Fruit fly (Drosophila melanogaster) whole organism, embryonic: ENCODE measurements around the gene CG18281.

ENCODE experiments used
- Asciz ChIP-seq: fragments of 200-800 bp; sonication (Bioruptor generic); optimal IDR thresholded peaks from 2 replicates; lab custom pipeline; 2017; ENCODE audit warnings: missing biosample characterization, mild to moderate bottlenecking, missing genetic modification characterization, missing genetic modification reagents
- Awh ChIP-seq: fragments of 200-800 bp; sonication (Bioruptor generic); IDR thresholded peaks from 2 replicates; pipeline ENCODE4, ENCODE4 v1.3.6; 2022; ENCODE audit warnings: missing biosample characterization, missing genetic modification characterization
- CG10274 ChIP-seq: fragments of 200-800 bp; sonication (Bioruptor generic); optimal IDR thresholded peaks from 3 replicates; lab custom pipeline; 2017; ENCODE audit warnings: missing biosample characterization, mild to moderate bottlenecking, missing genetic modification characterization
- CG10462 ChIP-seq: fragments of 200-800 bp; sonication (Bioruptor generic); optimal IDR thresholded peaks from 2 replicates; lab custom pipeline; 2016; ENCODE audit warnings: missing biosample characterization, missing genetic modification characterization
- CG11093 ChIP-seq: fragments of 200-800 bp; sonication (Bioruptor generic); IDR thresholded peaks from 3 replicates; pipeline ENCODE4 v1.3.6; 2022; ENCODE audit warnings: missing biosample characterization, missing genetic modification characterization
- CG17829 ChIP-seq: fragments of 200-800 bp; optimal IDR thresholded peaks from 2 replicates; lab custom pipeline; 2019; ENCODE audit warnings: missing biosample characterization, mild to moderate bottlenecking, missing genetic modification characterization, moderate library complexity
- CG2199 ChIP-seq: fragments of 200-800 bp; sonication (Bioruptor generic); IDR thresholded peaks from 3 replicates; pipeline ENCODE4 v1.3.6; 2022; ENCODE audit warnings: missing biosample characterization, missing genetic modification characterization
- CG2875 ChIP-seq: fragments of 200-800 bp; sonication (Bioruptor generic); optimal IDR thresholded peaks from 2 replicates; lab custom pipeline; 2017; ENCODE audit warnings: missing biosample characterization, mild to moderate bottlenecking, missing genetic modification characterization, missing genetic modification reagents
- CG3281 ChIP-seq: fragments of 200-800 bp; sonication (Bioruptor generic); optimal IDR thresholded peaks from 3 replicates; lab custom pipeline; 2017; ENCODE audit warnings: missing biosample characterization, mild to moderate bottlenecking, missing genetic modification characterization
- CG4282 ChIP-seq: fragments of 200-800 bp; sonication (Bioruptor generic); optimal IDR thresholded peaks from 2 replicates; lab custom pipeline; 2016; ENCODE audit warnings: missing biosample characterization, missing genetic modification characterization
- CG6175 ChIP-seq: fragments of 200-800 bp; sonication (Bioruptor generic); IDR thresholded peaks from 3 replicates; pipeline ENCODE4 v1.3.6; 2022; ENCODE audit warnings: missing biosample characterization, missing genetic modification characterization
- CG7357 ChIP-seq: fragments of 200-800 bp; sonication (Bioruptor generic); IDR thresholded peaks from 3 replicates; pipeline ENCODE4 v1.3.6; 2022; ENCODE audit warnings: missing biosample characterization, missing genetic modification characterization
- CG7786 ChIP-seq: fragments of 200-800 bp; sonication (Bioruptor generic); optimal IDR thresholded peaks from 2 replicates; lab custom pipeline; 2016; ENCODE audit warnings: missing biosample characterization, missing genetic modification characterization
- CG9817 ChIP-seq: fragments of 200-800 bp; sonication (Bioruptor generic); optimal IDR thresholded peaks from 2 replicates; lab custom pipeline; 2018; ENCODE audit warnings: missing biosample characterization, mild to moderate bottlenecking, missing genetic modification characterization, moderate library complexity
- CG9876 ChIP-seq: fragments of 200-800 bp; sonication (Bioruptor generic); optimal IDR thresholded peaks from 2 replicates; lab custom pipeline; 2016; ENCODE audit warnings: missing biosample characterization, missing genetic modification characterization
- CHES-1-like ChIP-seq: fragments of 200-800 bp; sonication (Bioruptor generic); optimal IDR thresholded peaks from 2 replicates; lab custom pipeline; 2016; ENCODE audit warnings: missing biosample characterization, missing genetic modification characterization
- Chrac-16 ChIP-seq: fragments of 200-800 bp; sonication (Bioruptor generic); optimal IDR thresholded peaks from 3 replicates; lab custom pipeline; 2016; ENCODE audit warnings: missing biosample characterization, missing genetic modification characterization
- D ChIP-seq, 2 experiments: fragments of 200-800 bp in 1 of 2; fragments of >200 bp in 1 of 2; sonication (Bioruptor generic) in 1 of 2; optimal IDR thresholded peaks; 2 replicates in 1 of 2; 3 replicates in 1 of 2; lab custom pipeline; 2017; ENCODE audit warnings: mild to moderate bottlenecking in 1 of 2, missing biosample characterization in 1 of 2, missing genetic modification characterization in 1 of 2, missing genetic modification reagents in 1 of 2
- Dref ChIP-seq: fragments of 200-800 bp; sonication (Bioruptor generic); IDR thresholded peaks from 2 replicates; pipeline ENCODE4 v1.3.6; 2022; ENCODE audit warnings: missing biosample characterization, missing genetic modification characterization
- E2f1 ChIP-seq: fragments of 200-800 bp; sonication (Bioruptor generic); IDR thresholded peaks from 2 replicates; pipeline ENCODE4 v1.3.6; 2022; ENCODE audit warnings: missing biosample characterization, missing genetic modification characterization
- Fer2 ChIP-seq: fragments of 200-800 bp; sonication (Bioruptor generic); optimal IDR thresholded peaks from 2 replicates; lab custom pipeline; 2018; ENCODE audit warnings: missing biosample characterization, mild to moderate bottlenecking, missing genetic modification characterization, moderate library complexity
- Hmx ChIP-seq: fragments of 200-800 bp; sonication (Bioruptor generic); optimal IDR thresholded peaks from 2 replicates; lab custom pipeline; 2016; ENCODE audit warnings: missing biosample characterization, missing genetic modification characterization
- Hr3 ChIP-seq: fragments of 200-800 bp; sonication (Bioruptor generic); optimal IDR thresholded peaks from 3 replicates; lab custom pipeline; 2016; ENCODE audit warnings: missing biosample characterization, missing genetic modification characterization
- Hr78 ChIP-seq, 2 experiments: fragments of 200-800 bp in 1 of 2; fragments of >200 bp in 1 of 2; sonication (Bioruptor generic) in 1 of 2; optimal IDR thresholded peaks; 2 replicates each; lab custom pipeline; 2017 to 2019; ENCODE audit warnings: missing biosample characterization in 2 of 2, missing genetic modification characterization in 2 of 2, mild to moderate bottlenecking in 1 of 2, moderate library complexity in 1 of 2
- Hsf ChIP-seq: fragments of 200-800 bp; sonication (Bioruptor generic); optimal IDR thresholded peaks from 3 replicates; lab custom pipeline; 2016; ENCODE audit warnings: missing biosample characterization, missing genetic modification characterization
- Med ChIP-seq: fragments of 200-800 bp; sonication (Bioruptor generic); peaks from one replicate; lab custom pipeline; 2016; ENCODE audit warnings: missing biosample characterization, missing genetic modification characterization, mild to moderate bottlenecking, inconsistent platforms, moderate library complexity
- NC2α ChIP-seq: fragments of 200-800 bp; sonication (Bioruptor generic); optimal IDR thresholded peaks from 2 replicates; lab custom pipeline; 2016; ENCODE audit warnings: missing biosample characterization, missing genetic modification characterization
- Nf-YB ChIP-seq: fragments of 200-800 bp; sonication (Bioruptor generic); optimal IDR thresholded peaks from 3 replicates; lab custom pipeline; 2019; ENCODE audit warnings: missing biosample characterization, mild to moderate bottlenecking, missing genetic modification characterization, moderate library complexity
- Optix ChIP-seq: fragments of 200-800 bp; sonication (Bioruptor generic); IDR thresholded peaks from 3 replicates; pipeline ENCODE4 v1.3.6; 2022; ENCODE audit warnings: missing biosample characterization, missing genetic modification characterization
- Sin3A ChIP-seq: fragments of >200 bp; optimal IDR thresholded peaks from 2 replicates; lab custom pipeline; 2018
- ab ChIP-seq: fragments of 200-800 bp; sonication (Bioruptor generic); optimal IDR thresholded peaks from 2 replicates; lab custom pipeline; 2016; ENCODE audit warnings: missing biosample characterization, missing genetic modification characterization
- cad ChIP-seq: fragments of >200 bp; optimal IDR thresholded peaks from 2 replicates; lab custom pipeline; 2017; ENCODE audit warnings: missing biosample characterization, missing genetic modification characterization
- chinmo ChIP-seq: fragments of 200-800 bp; sonication (Bioruptor generic); IDR thresholded peaks from 4 replicates; pipeline ENCODE4 v1.3.6; 2022; ENCODE audit warnings: missing biosample characterization, missing genetic modification characterization; ENCODE audit not compliant: partially characterized antibody
- fd3F ChIP-seq: fragments of 200-800 bp; sonication (Bioruptor generic); optimal IDR thresholded peaks from 2 replicates; lab custom pipeline; 2018; ENCODE audit warnings: missing biosample characterization, mild to moderate bottlenecking, missing genetic modification characterization, moderate library complexity
- fd96Cb ChIP-seq: fragments of 200-800 bp; sonication (Bioruptor generic); optimal IDR thresholded peaks from 2 replicates; lab custom pipeline; 2018; ENCODE audit warnings: missing biosample characterization, mild to moderate bottlenecking, missing genetic modification characterization, moderate library complexity
- grau ChIP-seq: fragments of 200-800 bp; optimal IDR thresholded peaks from 3 replicates; lab custom pipeline; 2019; ENCODE audit warnings: missing biosample characterization, mild to moderate bottlenecking, missing genetic modification characterization, moderate library complexity
- gro ChIP-seq: fragments of 200-800 bp; sonication (Bioruptor generic); optimal IDR thresholded peaks from 2 replicates; lab custom pipeline; 2016; ENCODE audit warnings: missing biosample characterization, missing genetic modification characterization
- jigr1 ChIP-seq: fragments of 200-800 bp; sonication (Bioruptor generic); IDR thresholded peaks from 3 replicates; pipeline ENCODE4 v1.3.6; 2022; ENCODE audit warnings: missing biosample characterization, missing genetic modification characterization
- nau ChIP-seq: fragments of 200-800 bp; sonication (Bioruptor generic); optimal IDR thresholded peaks from 3 replicates; lab custom pipeline; 2017; ENCODE audit warnings: missing biosample characterization, mild to moderate bottlenecking, missing genetic modification characterization, missing genetic modification reagents
- nerfin-1 ChIP-seq: fragments of 200-800 bp; sonication (Bioruptor generic); optimal IDR thresholded peaks from 3 replicates; lab custom pipeline; 2019; ENCODE audit warnings: missing biosample characterization, mild to moderate bottlenecking, missing genetic modification characterization, moderate library complexity
- nmo ChIP-seq: fragments of 200-800 bp; sonication (Bioruptor generic); optimal IDR thresholded peaks from 2 replicates; lab custom pipeline; 2018; ENCODE audit warnings: missing biosample characterization, mild to moderate bottlenecking, missing genetic modification characterization, moderate library complexity
- p53 ChIP-seq: fragments of 200-800 bp; sonication (Bioruptor generic); optimal IDR thresholded peaks from 2 replicates; lab custom pipeline; 2016; ENCODE audit warnings: missing biosample characterization, missing genetic modification characterization
- pum ChIP-seq: fragments of 200-800 bp; sonication (Bioruptor generic); optimal IDR thresholded peaks from 2 replicates; lab custom pipeline; 2016; ENCODE audit warnings: missing biosample characterization, missing genetic modification characterization
- shn ChIP-seq: fragments of 200-800 bp; sonication (Bioruptor generic); optimal IDR thresholded peaks from 3 replicates; lab custom pipeline; 2016; ENCODE audit warnings: missing biosample characterization, missing genetic modification characterization
- sim ChIP-seq: fragments of 200-800 bp; sonication (Bioruptor generic); IDR thresholded peaks from 2 replicates; pipeline ENCODE4 v1.3.6; 2022; ENCODE audit warnings: missing biosample characterization, missing genetic modification characterization
- slp2 ChIP-seq: fragments of 200-800 bp; sonication (Bioruptor generic); optimal IDR thresholded peaks from 2 replicates; lab custom pipeline; 2016; ENCODE audit warnings: missing biosample characterization, missing genetic modification characterization
- sqz ChIP-seq: fragments of 200-800 bp; sonication (Bioruptor generic); optimal IDR thresholded peaks from 3 replicates; lab custom pipeline; 2018; ENCODE audit warnings: missing biosample characterization, mild to moderate bottlenecking, missing genetic modification characterization
- tgo ChIP-seq: fragments of 200-800 bp; sonication (Bioruptor generic); IDR thresholded peaks from 3 replicates; pipeline ENCODE4 v1.3.6; 2022; ENCODE audit warnings: missing biosample characterization, missing genetic modification characterization
- tll ChIP-seq, 2 experiments: fragments of 200-800 bp in 1 of 2; fragments of >200 bp in 1 of 2; sonication (Bioruptor generic) in 1 of 2; optimal IDR thresholded peaks; 2 replicates each; lab custom pipeline; 2017 to 2019; ENCODE audit warnings: missing biosample characterization in 2 of 2, missing genetic modification characterization in 2 of 2, mild to moderate bottlenecking in 1 of 2, moderate library complexity in 1 of 2
- unc-4 ChIP-seq: fragments of 200-800 bp; sonication (Bioruptor generic); IDR thresholded peaks from 2 replicates; pipeline ENCODE4 v1.3.6; 2022; ENCODE audit warnings: missing biosample characterization, missing genetic modification characterization; ENCODE audit not compliant: partially characterized antibody
- vfl ChIP-seq: fragments of 200-800 bp; sonication (Bioruptor generic); optimal IDR thresholded peaks from 2 replicates; lab custom pipeline; 2016; ENCODE audit warnings: missing biosample characterization, missing genetic modification characterization

The CG18281 gene

DNA sequence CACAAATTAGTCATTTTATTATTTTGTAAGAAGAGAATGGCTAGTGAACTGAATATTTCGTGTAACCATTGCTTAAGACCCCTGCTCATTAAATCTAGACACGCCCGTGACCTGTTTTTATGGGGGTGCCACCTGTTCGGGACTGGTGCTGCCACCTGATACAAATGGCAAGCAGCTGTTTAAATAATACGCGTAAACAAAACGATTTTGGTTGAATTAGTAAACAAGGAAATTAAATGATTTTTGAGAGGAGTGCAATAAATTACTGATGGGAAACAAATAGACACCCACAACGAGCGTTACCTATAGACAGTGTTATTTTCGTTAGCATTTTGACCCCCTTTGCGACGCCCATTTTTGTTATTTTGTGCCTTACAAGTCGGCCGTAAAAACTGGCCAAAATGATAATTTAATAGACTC lies 24.8 kb upstream of the CG18281 start (continued):
- TF ChIP-seq p53 (GFP tag; lab: Kevin White, UChicago) (peak; percentile 64), Hr3 (GFP tag; lab: Kevin White, UChicago) (peak; percentile 90), D (optimal IDR thresholded peaks at IDR 0.05; lab: Kevin White, UChicago) (no peak), D (GFP tag; optimal IDR thresholded peaks at IDR 0.05; lab: Kevin White, UChicago) (peak; percentile 72), Hmx (GFP tag; lab: Kevin White, UChicago) (peak; percentile 34), fd96Cb (tag; lab: Kevin White, UChicago) (peak; percentile 82), CG9817 (tag; lab: Kevin White, UChicago) (peak; percentile 89), CHES-1-like (GFP tag; lab: Kevin White, UChicago) (peak; percentile 92), CG7786 (GFP tag; lab: Kevin White, UChicago) (peak; percentile 84), Hsf (GFP tag; lab: Kevin White, UChicago) (peak; percentile 84), CG3281 (peak; percentile 88), Nf-YB (peak; percentile 63), Hr78 (GFP tag; optimal IDR thresholded peaks at IDR 0.05; lab: Kevin White, UChicago) (peak in 1 of 2 experiments; percentile 69), nau (GFP tag; lab: Kevin White, UChicago) (peak; percentile 79), ab (GFP tag; lab: Kevin White, UChicago) (peak; percentile 53), CG10462 (GFP tag; lab: Kevin White, UChicago) (peak; percentile 78), gro (peak; percentile 90), cad (no peak), Med (GFP tag; lab: Kevin White, UChicago) (peak; percentile 98), CG7357 (GFP tag; lab: Robert Waterston, UW) (peak; percentile 73), nmo (GFP tag; lab: Kevin White, UChicago) (peak; percentile 75), sim (no peak), slp2 (GFP tag; lab: Kevin White, UChicago) (peak; percentile 73), tgo (no peak), CG17829 (peak; percentile 80), shn (peak; percentile 80), jigr1 (GFP tag; lab: Robert Waterston, UW) (no peak), fd3F (peak; percentile 78), pum (GFP tag; lab: Kevin White, UChicago) (peak; percentile 80), Fer2 (tag; lab: Kevin White, UChicago) (peak; percentile 77), Chrac-16 (GFP tag; lab: Kevin White, UChicago) (peak; percentile 88), chinmo (no peak), Sin3A (lab: Kevin White, UChicago) (peak; percentile 35), grau (tag; lab: Kevin White, UChicago) (peak; percentile 85), Asciz (GFP tag; lab: Kevin White, UChicago) (peak; percentile 71), CG6175 (GFP tag; lab: Robert Waterston, UW) (no peak), sqz (GFP tag; lab: Kevin White, UChicago) (peak; percentile 84), Dref (GFP tag; lab: Robert Waterston, UW) (no peak), CG2199 (GFP tag; lab: Robert Waterston, UW) (no peak), E2f1 (GFP tag; lab: Robert Waterston, UW) (no peak), unc-4 (GFP tag; lab: Robert Waterston, UW) (no peak), nerfin-1 (tag; lab: Kevin White, UChicago) (peak; percentile 62), vfl (GFP tag; lab: Kevin White, UChicago) (peak; percentile 81), CG11093 (peak; percentile 69; the same call in 2 of the 3 replicates), Awh (GFP tag; lab: Robert Waterston, UW) (no peak), NC2α (GFP tag; lab: Kevin White, UChicago) (peak; percentile 53), CG4282 (GFP tag; lab: Kevin White, UChicago) (peak; percentile 72), CG9876 (GFP tag; lab: Kevin White, UChicago) (peak; percentile 82), Optix (GFP tag; lab: Robert Waterston, UW) (no peak), CG2875 (peak; percentile 73), tll (GFP tag; optimal IDR thresholded peaks at IDR 0.05; lab: Kevin White, UChicago) (no peak), CG10274 (GFP tag; lab: Kevin White, UChicago) (peak; percentile 60)
